Fruit fly (Drosophila melanogaster): ENCODE data around the gene CG9121.

The CG9121 gene

DNA sequence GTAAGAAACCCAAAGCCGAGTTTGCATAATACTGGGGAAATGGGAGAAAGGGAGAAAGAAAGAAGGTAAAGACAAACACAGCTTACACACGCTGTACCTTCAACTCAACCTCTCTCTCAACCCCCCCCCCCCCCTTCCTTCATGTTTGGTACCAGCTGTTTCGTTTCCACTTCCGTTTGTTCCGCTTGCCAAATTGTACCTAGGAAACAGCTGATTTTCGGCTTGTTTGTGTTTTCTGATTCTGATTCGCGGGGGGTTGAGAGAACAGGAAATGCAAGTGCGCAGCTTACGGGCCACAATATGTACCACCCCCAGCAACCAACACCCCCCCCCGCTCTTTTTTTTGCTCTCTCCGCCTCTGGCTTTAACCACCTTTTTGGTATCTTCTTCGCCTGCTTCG is 13.1 kb upstream of the CG9121 start (continued):
- TF ChIP-seq CG17359 (tag; optimal IDR thresholded peaks at IDR 0.05) (no peak), cwo (GFP tag; optimal IDR thresholded peaks at IDR 0.05) (no peak), p53 (GFP tag; optimal IDR thresholded peaks at IDR 0.05) (no peak), CG12071 (GFP tag; optimal IDR thresholded peaks at IDR 0.05) (peak; percentile 39), vvl (GFP tag; IDR thresholded peaks at IDR 0.05) (no peak), gsb (GFP tag; IDR thresholded peaks at IDR 0.05) (no peak), inv (GFP tag; IDR thresholded peaks at IDR 0.05; ENCODE audit: partially characterized antibody) (no peak), CG17912 (GFP tag; optimal IDR thresholded peaks at IDR 0.05) (no peak), CG15011 (GFP tag; optimal IDR thresholded peaks at IDR 0.05) (no peak), Hmx (GFP tag; optimal IDR thresholded peaks at IDR 0.05) (no peak), Awh (GFP tag; IDR thresholded peaks at IDR 0.05) (no peak), tio (GFP tag; optimal IDR thresholded peaks at IDR 0.05) (no peak), Nf-YB (GFP tag; optimal IDR thresholded peaks at IDR 0.05) (no peak), CG6654 (GFP tag; optimal IDR thresholded peaks at IDR 0.05) (no peak), wdn (GFP tag; IDR thresholded peaks at IDR 0.05) (no peak), Optix (GFP tag; IDR thresholded peaks at IDR 0.05) (no peak), ttk (GFP tag; IDR thresholded peaks at IDR 0.05) (no peak), toy (GFP tag; IDR thresholded peaks at IDR 0.05) (no peak), slp2 (GFP tag; optimal IDR thresholded peaks at IDR 0.05) (no peak), CG15514 (GFP tag; optimal IDR thresholded peaks at IDR 0.05) (peak; percentile 36), CG17829 (tag; optimal IDR thresholded peaks at IDR 0.05) (no peak), CG14014 (GFP tag; IDR thresholded peaks at IDR 0.05) (no peak), sd (tag; optimal IDR thresholded peaks at IDR 0.05) (no peak), CG15073 (GFP tag; optimal IDR thresholded peaks at IDR 0.05) (no peak), CG10959 (GFP tag; IDR thresholded peaks at IDR 0.05) (no peak), CG4730 (GFP tag; IDR thresholded peaks at IDR 0.05) (no peak), CG17361 (GFP tag; IDR thresholded peaks at IDR 0.05) (no peak), slbo (GFP tag; IDR thresholded peaks at IDR 0.05) (no peak), CG18476 (GFP tag; optimal IDR thresholded peaks at IDR 0.05) (no peak), otp (GFP tag; IDR thresholded peaks at IDR 0.05) (no peak), C15 (GFP tag; IDR thresholded peaks at IDR 0.05) (no peak), CG2129 (GFP tag; IDR thresholded peaks at IDR 0.05; ENCODE audit: partially characterized antibody) (no peak), ewg (GFP tag; optimal IDR thresholded peaks at IDR 0.05) (peak; percentile 81), HHEX (GFP tag; optimal IDR thresholded peaks at IDR 0.05) (no peak), CG2712 (tag; optimal IDR thresholded peaks at IDR 0.05) (no peak), Trl (optimal IDR thresholded peaks at IDR 0.05) (peak in 1 of 2 experiments; percentile 20), Trl (GFP tag; optimal IDR thresholded peaks at IDR 0.05) (no peak), ftz-f1 (GFP tag; optimal IDR thresholded peaks at IDR 0.05) (no peak), phol (tag; optimal IDR thresholded peaks at IDR 0.05) (no peak), az2 (GFP tag; optimal IDR thresholded peaks at IDR 0.05) (no peak), CG8478 (optimal IDR thresholded peaks at IDR 0.05) (no peak), kni (GFP tag; optimal IDR thresholded peaks at IDR 0.05) (peak; percentile 37), CG15696 (tag; optimal IDR thresholded peaks at IDR 0.05) (no peak), Bgb (GFP tag; IDR thresholded peaks at IDR 0.05; ENCODE audit: partially characterized antibody) (no peak), NC2β (GFP tag; optimal IDR thresholded peaks at IDR 0.05) (no peak), Aef1 (GFP tag; IDR thresholded peaks at IDR 0.05) (no peak), fru (optimal IDR thresholded peaks at IDR 0.05) (no peak), CG32532 (GFP tag; IDR thresholded peaks at IDR 0.05) (peak; percentile 28; the same call in 1 of the 2 replicates), crol (GFP tag; IDR thresholded peaks at IDR 0.05) (peak; percentile 88), CG11504 (tag; optimal IDR thresholded peaks at IDR 0.05) (no peak), CG12236 (GFP tag; optimal IDR thresholded peaks at IDR 0.05) (no peak), Ssrp (tag; optimal IDR thresholded peaks at IDR 0.05) (no peak), Lhr (GFP tag; optimal IDR thresholded peaks at IDR 0.05) (no peak)

Measured in whole organism, embryonic.